Worm (Caenorhabditis elegans) whole organism, mixed stage, embryonic: Measurements from ENCODE around the gene Y59A8B.12.

Experiments
- ces-1 ChIP-seq: fragments of 150-350 bp; optimal IDR thresholded peaks from 2 replicates; lab custom pipeline; 2014; ENCODE audit warnings: missing biosample characterization, missing genetic modification reagents, missing genetic modification characterization
- elt-3 ChIP-seq: fragments of 150-350 bp; optimal IDR thresholded peaks from 2 replicates; lab custom pipeline; 2014; ENCODE audit warnings: missing biosample characterization, missing genetic modification characterization
- ham-2 ChIP-seq: fragments of 200-800 bp; sonication (Bioruptor generic); optimal IDR thresholded peaks from 2 replicates; lab custom pipeline; 2018; ENCODE audit warnings: mild to moderate bottlenecking, missing genetic modification characterization, missing compliant biosample characterization
- lsy-2 ChIP-seq: fragments of 150-350 bp; optimal IDR thresholded peaks from 2 replicates; lab custom pipeline; 2014; ENCODE audit warnings: missing biosample characterization, missing genetic modification characterization
- mep-1 ChIP-seq: fragments of 150-350 bp; optimal IDR thresholded peaks from 2 replicates; lab custom pipeline; 2017; ENCODE audit warnings: missing biosample characterization, missing genetic modification reagents, missing genetic modification characterization, inconsistent platforms
- mls-2 ChIP-seq: sonication (generic microtip); optimal IDR thresholded peaks from 2 replicates; lab custom pipeline; 2016; ENCODE audit warnings: mild to moderate bottlenecking, missing genetic modification characterization, moderate library complexity, missing compliant biosample characterization
- nhr-12 ChIP-seq: fragments of 150-350 bp; optimal IDR thresholded peaks from 2 replicates; lab custom pipeline; 2014; ENCODE audit warnings: missing biosample characterization, missing genetic modification characterization
- nhr-237 ChIP-seq: fragments of 150-350 bp; optimal IDR thresholded peaks from 2 replicates; lab custom pipeline; 2014; ENCODE audit warnings: missing biosample characterization, missing genetic modification characterization
- nhr-76 ChIP-seq: sonication (generic microtip); optimal IDR thresholded peaks from 2 replicates; lab custom pipeline; 2017; ENCODE audit warnings: missing biosample characterization, missing genetic modification characterization
- pha-4 ChIP-seq: fragments of 150-350 bp; optimal IDR thresholded peaks from 2 replicates; lab custom pipeline; 2018; ENCODE audit warnings: missing biosample characterization, missing genetic modification reagents, missing genetic modification characterization

DNA sequence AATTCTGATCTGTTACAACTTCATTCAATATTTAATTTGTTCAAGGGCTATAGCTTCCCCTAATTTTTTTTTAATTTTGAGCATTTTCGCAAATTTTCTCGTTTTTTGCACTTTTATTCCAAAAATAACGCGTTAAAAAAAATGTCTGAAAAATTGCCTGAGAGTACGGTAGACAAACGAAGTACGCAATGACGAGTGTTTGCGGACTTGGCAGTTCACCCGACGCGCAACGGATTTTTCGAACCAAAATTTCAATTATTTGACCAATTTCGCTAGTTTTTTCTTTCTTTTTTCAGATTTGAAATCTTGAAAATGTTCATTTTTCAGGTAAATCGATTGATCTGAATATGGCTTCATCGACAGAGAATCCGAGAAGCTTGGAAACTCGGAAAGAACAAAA, 41.2 kb upstream of the Y59A8B.12 start, which contains the start of gene fbxa-211:
- no peak for TF ChIP-seq lsy-2 (tag; lab: Kevin White, UChicago)
- no peak for TF ChIP-seq elt-3 (tag; lab: Kevin White, UChicago)
- no peak for TF ChIP-seq mep-1 (tag; lab: Kevin White, UChicago)
- no peak for TF ChIP-seq ham-2
- TF ChIP-seq pha-4 (tag; lab: Kevin White, UChicago), result no peak
- no peak for TF ChIP-seq mls-2 (tag; lab: Kevin White, UChicago)
- TF ChIP-seq nhr-76 (tag; lab: Kevin White, UChicago), result no peak
- TF ChIP-seq nhr-237 (tag; lab: Kevin White, UChicago), result no peak
- TF ChIP-seq ces-1 (GFP tag; lab: Kevin White, UChicago), result no peak
- no peak for TF ChIP-seq nhr-12 (tag; lab: Kevin White, UChicago)
